Worm (Caenorhabditis elegans) whole organism, early embryonic: ENCODE results near the gene lron-3.

Experiments used
- B0310.2 ChIP-seq: sonication (generic microtip); optimal IDR thresholded peaks from 2 replicates; lab custom pipeline; 2016; ENCODE audit warnings: mild to moderate bottlenecking, missing genetic modification characterization, missing compliant biosample characterization
- aly-1 ChIP-seq: sonication (generic microtip); optimal IDR thresholded peaks from 2 replicates; lab custom pipeline; 2016; ENCODE audit warnings: missing genetic modification characterization, missing compliant biosample characterization
- ama-1 ChIP-seq: fragments of 150-350 bp; optimal IDR thresholded peaks from 2 replicates; lab custom pipeline; 2014
- ceh-36 ChIP-seq: sonication (generic microtip); optimal IDR thresholded peaks from 2 replicates; lab custom pipeline; 2016; ENCODE audit warnings: missing genetic modification characterization, inconsistent platforms, missing compliant biosample characterization
- hmbx-1 ChIP-seq: sonication (generic microtip); optimal IDR thresholded peaks from 2 replicates; lab custom pipeline; 2016; ENCODE audit warnings: mild to moderate bottlenecking, missing genetic modification characterization, missing compliant biosample characterization
- hmg-4 ChIP-seq: fragments of 200-800 bp; sonication (Bioruptor generic); optimal IDR thresholded peaks from 2 replicates; lab custom pipeline; 2018; ENCODE audit warnings: mild to moderate bottlenecking, missing genetic modification characterization, missing compliant biosample characterization
- pes-1 ChIP-seq: fragments of 200-800 bp; sonication (Bioruptor generic); IDR thresholded peaks from 2 replicates; pipeline ENCODE4 v1.3.6; 2022; ENCODE audit warnings: missing genetic modification reagents, missing genetic modification characterization, missing compliant biosample characterization
- scrt-1 ChIP-seq: fragments of 200-800 bp; sonication (Bioruptor generic); IDR thresholded peaks from 2 replicates; pipeline ENCODE4 v1.3.6; 2022; ENCODE audit warnings: missing genetic modification characterization, missing compliant biosample characterization

DNA sequence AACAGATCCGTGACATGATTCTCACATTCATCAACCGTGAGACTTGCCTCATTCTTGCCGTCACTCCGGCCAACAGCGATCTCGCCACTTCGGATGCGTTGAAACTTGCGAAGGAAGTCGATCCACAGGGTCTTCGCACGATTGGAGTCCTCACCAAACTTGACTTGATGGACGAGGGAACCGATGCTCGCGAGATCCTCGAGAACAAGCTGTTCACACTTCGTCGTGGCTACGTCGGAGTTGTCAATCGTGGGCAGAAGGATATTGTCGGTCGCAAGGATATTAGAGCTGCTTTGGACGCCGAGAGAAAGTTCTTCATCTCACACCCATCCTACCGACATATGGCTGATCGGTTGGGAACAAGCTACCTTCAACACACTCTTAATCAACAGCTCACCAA is 11.9 kb upstream of the lron-3 start:
- TF ChIP-seq scrt-1 (GFP tag; lab: Robert Waterston, UW): no peak
- no peak for TF ChIP-seq hmg-4
- TF ChIP-seq pes-1 (GFP tag; lab: Robert Waterston, UW): no peak
- no peak for TF ChIP-seq ama-1
- no peak for TF ChIP-seq aly-1
- no peak for TF ChIP-seq ceh-36
- no peak for TF ChIP-seq B0310.2 (tag; lab: Kevin White, UChicago)
- no peak for TF ChIP-seq hmbx-1 (tag; lab: Kevin White, UChicago)
